Worm (Caenorhabditis elegans): ENCODE data around the gene sru-20.

ce11 chrIV:12544624-12545023 is 49.3 kb downstream of the sru-20 start:
- TF ChIP-seq fos-1 (tag; optimal IDR thresholded peaks at IDR 0.05) (no peak), ama-1 (optimal IDR thresholded peaks at IDR 0.05) (no peak)

Data from whole organism, L3 larva.